Worm (Caenorhabditis elegans) whole organism, L1 larva: ENCODE measurements around the gene F44E7.7.
A peak's percentile ranks its signal among the peaks of the same experiment; 100 is the strongest.

Experiments
- C04F5.9 ChIP-seq: sonication (generic microtip); optimal IDR thresholded peaks from 2 replicates; lab custom pipeline; 2016; ENCODE audit warnings: missing genetic modification characterization, missing compliant biosample characterization
- C34B4.2 ChIP-seq: sonication (generic microtip); optimal IDR thresholded peaks from 2 replicates; lab custom pipeline; 2017; ENCODE audit warnings: mild to moderate bottlenecking, missing genetic modification characterization, missing compliant biosample characterization
- F16B12.6 ChIP-seq: fragments of 150-350 bp; optimal IDR thresholded peaks from 2 replicates; lab custom pipeline; 2014; ENCODE audit warnings: missing biosample characterization, missing genetic modification characterization
- aly-2 ChIP-seq: fragments of 150-350 bp; optimal IDR thresholded peaks from 2 replicates; lab custom pipeline; 2014; ENCODE audit warnings: missing biosample characterization, missing genetic modification characterization
- ama-1 ChIP-seq: fragments of 150-350 bp; optimal IDR thresholded peaks from 2 replicates; lab custom pipeline; 2014
- ceh-63 ChIP-seq: fragments of 200-800 bp; sonication (Bioruptor generic); optimal IDR thresholded peaks from 2 replicates; lab custom pipeline; 2018; ENCODE audit warnings: mild to moderate bottlenecking, missing genetic modification characterization, missing compliant biosample characterization
- ceh-8 ChIP-seq: fragments of 200-800 bp; sonication (Bioruptor generic); optimal IDR thresholded peaks from 2 replicates; lab custom pipeline; 2018; ENCODE audit warnings: mild to moderate bottlenecking, missing genetic modification characterization, moderate library complexity, missing compliant biosample characterization
- ceh-88 ChIP-seq: fragments of 200-800 bp; sonication (Bioruptor generic); IDR thresholded peaks from 2 replicates; pipeline ENCODE4 v1.3.6; 2022; ENCODE audit warnings: missing genetic modification characterization, missing compliant biosample characterization
- ceh-90 ChIP-seq: sonication (generic microtip); optimal IDR thresholded peaks from 2 replicates; lab custom pipeline; 2016; ENCODE audit warnings: missing genetic modification characterization, missing compliant biosample characterization
- ces-1 ChIP-seq: fragments of 150-350 bp; optimal IDR thresholded peaks from 2 replicates; lab custom pipeline; 2014; ENCODE audit warnings: missing biosample characterization, missing genetic modification reagents, missing genetic modification characterization
- dpl-1 ChIP-seq, 3 experiments: fragments of 150-350 bp in 2 of 3; sonication (generic microtip) in 1 of 3; optimal IDR thresholded peaks; 2 replicates each; lab custom pipeline; 2014 to 2017; ENCODE audit warnings: missing biosample characterization in 3 of 3, missing genetic modification characterization in 3 of 3, missing genetic modification reagents in 3 of 3
- efl-3 ChIP-seq: fragments of 200-800 bp; sonication (Bioruptor generic); optimal IDR thresholded peaks from 2 replicates; lab custom pipeline; 2018; ENCODE audit warnings: mild to moderate bottlenecking, missing genetic modification characterization, missing compliant biosample characterization
- egl-13 ChIP-seq: sonication (generic microtip); optimal IDR thresholded peaks from 2 replicates; lab custom pipeline; 2016; ENCODE audit warnings: missing genotype, missing genetic modification reagents, missing genetic modification characterization, missing compliant biosample characterization
- egl-27 ChIP-seq, 2 experiments: fragments of 150-350 bp in 1 of 2; sonication (generic microtip); optimal IDR thresholded peaks; 3 replicates each; lab custom pipeline; 2017 to 2018; ENCODE audit warnings: missing biosample characterization in 2 of 2, missing genetic modification characterization in 2 of 2, missing genetic modification reagents in 2 of 2
- elt-3 ChIP-seq, 6 experiments: fragments of 150-350 bp in 1 of 6; sonication (generic microtip); optimal IDR thresholded peaks; 2 replicates each; lab custom pipeline; 2017 to 2018; ENCODE audit warnings: missing biosample characterization in 6 of 6, missing genetic modification characterization in 6 of 6, inconsistent platforms in 1 of 6
- ets-5 ChIP-seq: fragments of 200-800 bp; sonication (Bioruptor generic); IDR thresholded peaks from 2 replicates; pipeline ENCODE4 v1.3.6; 2022; ENCODE audit warnings: missing genetic modification characterization, missing compliant biosample characterization
- fkh-8 ChIP-seq: sonication (generic microtip); optimal IDR thresholded peaks from 2 replicates; lab custom pipeline; 2016; ENCODE audit warnings: mild to moderate bottlenecking, missing genetic modification characterization, missing compliant biosample characterization
- fos-1 ChIP-seq: fragments of 150-350 bp; optimal IDR thresholded peaks from 2 replicates; lab custom pipeline; 2014; ENCODE audit warnings: missing biosample characterization, missing genetic modification characterization
- grh-1 ChIP-seq: fragments of 200-800 bp; sonication (Bioruptor generic); IDR thresholded peaks from 2 replicates; pipeline ENCODE4 v1.3.6; 2022; ENCODE audit warnings: missing genetic modification reagents, missing genetic modification characterization, missing compliant biosample characterization
- hlh-17 ChIP-seq: fragments of 200-800 bp; sonication (Bioruptor generic); optimal IDR thresholded peaks from 2 replicates; lab custom pipeline; 2018; ENCODE audit warnings: missing genetic modification characterization, mild to moderate bottlenecking, missing compliant biosample characterization, moderate library complexity, borderline replicate concordance
- irx-1 ChIP-seq: sonication (generic microtip); optimal IDR thresholded peaks from 2 replicates; lab custom pipeline; 2016; ENCODE audit warnings: missing genetic modification characterization, missing compliant biosample characterization
- isw-1 ChIP-seq: fragments of 200-800 bp; sonication (Bioruptor generic); IDR thresholded peaks from 2 replicates; pipeline ENCODE4 v1.3.6; 2022; ENCODE audit warnings: missing genetic modification characterization, missing compliant biosample characterization
- jun-1 ChIP-seq: fragments of 150-350 bp; optimal IDR thresholded peaks from 2 replicates; lab custom pipeline; 2014; ENCODE audit warnings: missing biosample characterization, missing genetic modification reagents, missing genetic modification characterization
- lin-15B ChIP-seq: fragments of 150-350 bp; sonication (generic microtip); optimal IDR thresholded peaks from 3 replicates; lab custom pipeline; 2014; ENCODE audit warnings: missing biosample characterization, missing genetic modification characterization
- lin-35 ChIP-seq, 2 experiments: fragments of 150-350 bp; optimal IDR thresholded peaks; 2 replicates each; lab custom pipeline; 2014; ENCODE audit warnings: missing biosample characterization in 2 of 2, missing genetic modification characterization in 2 of 2, missing genetic modification reagents in 2 of 2
- lin-39 ChIP-seq: fragments of 150-350 bp; optimal IDR thresholded peaks from 2 replicates; lab custom pipeline; 2014; ENCODE audit warnings: missing biosample characterization, missing genetic modification reagents, missing genetic modification characterization
- lir-3 ChIP-seq: sonication (generic microtip); optimal IDR thresholded peaks from 2 replicates; lab custom pipeline; 2016; ENCODE audit warnings: mild to moderate bottlenecking, missing genetic modification characterization, moderate library complexity, missing compliant biosample characterization; ENCODE audit not compliant: poor library complexity
- lsy-2 ChIP-seq, 2 experiments: fragments of 150-350 bp; optimal IDR thresholded peaks; 2 replicates each; lab custom pipeline; 2014; ENCODE audit warnings: missing biosample characterization in 2 of 2, missing genetic modification characterization in 2 of 2
- mab-9 ChIP-seq: fragments of 200-800 bp; sonication (Bioruptor generic); IDR thresholded peaks from 2 replicates; pipeline ENCODE4 v1.3.6; 2022; ENCODE audit warnings: missing genetic modification reagents, missing genetic modification characterization, missing compliant biosample characterization
- mef-2 ChIP-seq: fragments of 150-350 bp; optimal IDR thresholded peaks from 2 replicates; lab custom pipeline; 2014; ENCODE audit warnings: missing biosample characterization, missing genetic modification characterization
- nhr-12 ChIP-seq: sonication (generic microtip); optimal IDR thresholded peaks from 2 replicates; lab custom pipeline; 2017; ENCODE audit warnings: missing biosample characterization, missing genetic modification characterization
- nhr-20 ChIP-seq: sonication (generic microtip); optimal IDR thresholded peaks from 2 replicates; lab custom pipeline; 2016; ENCODE audit warnings: mild to moderate bottlenecking, missing genetic modification characterization, missing compliant biosample characterization
- nhr-237 ChIP-seq: fragments of 150-350 bp; optimal IDR thresholded peaks from 2 replicates; lab custom pipeline; 2014; ENCODE audit warnings: missing biosample characterization, missing genetic modification characterization
- nhr-28 ChIP-seq: fragments of 150-350 bp; optimal IDR thresholded peaks from 2 replicates; lab custom pipeline; 2014; ENCODE audit warnings: missing biosample characterization, missing genetic modification characterization
- nhr-71 ChIP-seq: sonication (generic microtip); optimal IDR thresholded peaks from 2 replicates; lab custom pipeline; 2016; ENCODE audit warnings: mild to moderate bottlenecking, missing genetic modification characterization, moderate library complexity, missing compliant biosample characterization
- nhr-84 ChIP-seq: sonication (generic microtip); optimal IDR thresholded peaks from 2 replicates; lab custom pipeline; 2017; ENCODE audit warnings: missing biosample characterization, missing genetic modification characterization
- pag-3 ChIP-seq: sonication (generic microtip); optimal IDR thresholded peaks from 2 replicates; lab custom pipeline; 2017; ENCODE audit warnings: missing genetic modification characterization, mild to moderate bottlenecking, missing compliant biosample characterization, antibody characterized with exemption, borderline replicate concordance; ENCODE audit not compliant: insufficient read depth
- pax-3 ChIP-seq: fragments of 200-800 bp; sonication (Bioruptor generic); optimal IDR thresholded peaks from 2 replicates; lab custom pipeline; 2018; ENCODE audit warnings: mild to moderate bottlenecking, missing genetic modification characterization, moderate library complexity, missing compliant biosample characterization
- rnt-1 ChIP-seq: sonication (generic microtip); optimal IDR thresholded peaks from 2 replicates; lab custom pipeline; 2016; ENCODE audit warnings: mild to moderate bottlenecking, missing genetic modification characterization, moderate library complexity, missing compliant biosample characterization
- snu-23 ChIP-seq: sonication (generic microtip); optimal IDR thresholded peaks from 2 replicates; lab custom pipeline; 2016; ENCODE audit warnings: missing genetic modification characterization, missing compliant biosample characterization
- sox-4 ChIP-seq: sonication (generic microtip); optimal IDR thresholded peaks from 2 replicates; lab custom pipeline; 2016; ENCODE audit warnings: missing genetic modification characterization, missing compliant biosample characterization
- sptf-1 ChIP-seq: fragments of 150-350 bp; optimal IDR thresholded peaks from 2 replicates; lab custom pipeline; 2014; ENCODE audit warnings: missing biosample characterization, missing genetic modification characterization
- sup-37 ChIP-seq: fragments of 200-800 bp; sonication (Bioruptor generic); optimal IDR thresholded peaks from 2 replicates; lab custom pipeline; 2018; ENCODE audit warnings: mild to moderate bottlenecking, missing genetic modification characterization, missing compliant biosample characterization
- swsn-7 ChIP-seq: sonication (generic microtip); optimal IDR thresholded peaks from 2 replicates; lab custom pipeline; 2016; ENCODE audit warnings: missing genetic modification characterization, missing compliant biosample characterization
- tlp-1 ChIP-seq: fragments of 150-350 bp; optimal IDR thresholded peaks from 2 replicates; lab custom pipeline; 2014; ENCODE audit warnings: missing biosample characterization, missing genetic modification characterization
- unc-130 ChIP-seq: fragments of 150-350 bp; optimal IDR thresholded peaks from 2 replicates; lab custom pipeline; 2017; ENCODE audit warnings: missing biosample characterization, missing genetic modification characterization, inconsistent platforms
- unc-30 ChIP-seq: sonication (generic microtip); optimal IDR thresholded peaks from 2 replicates; lab custom pipeline; 2017; ENCODE audit warnings: missing biosample characterization, missing genetic modification characterization
- unc-62 ChIP-seq: fragments of 150-350 bp; optimal IDR thresholded peaks from 2 replicates; lab custom pipeline; 2014; ENCODE audit warnings: missing biosample characterization, missing genetic modification reagents, missing genetic modification characterization
- unc-86 ChIP-seq: sonication (generic microtip); optimal IDR thresholded peaks from 2 replicates; lab custom pipeline; 2016; ENCODE audit warnings: missing genetic modification characterization, missing compliant biosample characterization
- unc-98 ChIP-seq: fragments of 200-800 bp; sonication (Bioruptor generic); IDR thresholded peaks from 2 replicates; pipeline ENCODE4 v1.3.6; 2022; ENCODE audit warnings: missing genetic modification characterization, missing compliant biosample characterization
- vab-15 ChIP-seq: sonication (generic microtip); optimal IDR thresholded peaks from 2 replicates; lab custom pipeline; 2017; ENCODE audit warnings: missing genotype, mild to moderate bottlenecking, missing genetic modification characterization, missing compliant biosample characterization
- xbp-1 ChIP-seq: sonication (generic microtip); optimal IDR thresholded peaks from 2 replicates; lab custom pipeline; 2016; ENCODE audit warnings: missing genetic modification characterization, missing compliant biosample characterization
- zag-1 ChIP-seq: fragments of 150-350 bp; optimal IDR thresholded peaks from 2 replicates; lab custom pipeline; 2014; ENCODE audit warnings: missing biosample characterization, missing genetic modification characterization
- ztf-11 ChIP-seq, 2 experiments: sonication (generic microtip); optimal IDR thresholded peaks; 2 replicates each; lab custom pipeline; 2016 to 2017; ENCODE audit warnings: missing genetic modification characterization in 2 of 2, missing biosample characterization in 1 of 2, missing compliant biosample characterization in 1 of 2

F44E7.7 gene

ce11 chrV:5822968-5823367 lies 37.7 kb upstream of the F44E7.7 start (continued):
- TF ChIP-seq fos-1 (tag; lab: Kevin White, UChicago) (no peak), nhr-28 (tag; lab: Kevin White, UChicago) (no peak), lin-15B (no peak), swsn-7 (no peak), grh-1 (GFP tag; lab: Robert Waterston, UW) (no peak), ceh-8 (no peak), lsy-2 (tag; optimal IDR thresholded peaks at IDR 0.05; lab: Kevin White, UChicago) (no peak), tlp-1 (no peak), unc-130 (tag; lab: Kevin White, UChicago) (no peak), sup-37 (GFP tag; lab: Kevin White, UChicago) (no peak), rnt-1 (tag; lab: Kevin White, UChicago) (no peak), lin-39 (tag; lab: Kevin White, UChicago) (no peak), pag-3 (no peak), unc-62 (GFP tag; lab: Kevin White, UChicago) (no peak), C04F5.9 (no peak), nhr-20 (peak; percentile 81), fkh-8 (tag; lab: Kevin White, UChicago) (no peak), xbp-1 (tag; lab: Kevin White, UChicago) (no peak), F16B12.6 (tag; lab: Kevin White, UChicago) (no peak), unc-30 (tag; lab: Kevin White, UChicago) (no peak), vab-15 (tag; lab: Kevin White, UChicago) (no peak), dpl-1 (GFP tag; optimal IDR thresholded peaks at IDR 0.05; lab: Kevin White, UChicago) (no peak), sox-4 (no peak), sptf-1 (tag; lab: Kevin White, UChicago) (no peak), egl-13 (tag; lab: Kevin White, UChicago) (no peak), ceh-90 (tag; lab: Kevin White, UChicago) (no peak), hlh-17 (GFP tag; lab: Kevin White, UChicago) (no peak), jun-1 (no peak), elt-3 (tag; optimal IDR thresholded peaks at IDR 0.05; lab: Kevin White, UChicago) (peak in 4 of 6 experiments; percentile 60 to 92 (median 87)), pax-3 (tag; lab: Kevin White, UChicago) (no peak), egl-27 (tag; optimal IDR thresholded peaks at IDR 0.05; lab: Kevin White, UChicago) (no peak), lir-3 (tag; lab: Kevin White, UChicago) (no peak), ets-5 (GFP tag; lab: Robert Waterston, UW) (no peak), ama-1 (lab: Kevin White, UChicago) (no peak), ztf-11 (tag; optimal IDR thresholded peaks at IDR 0.05; lab: Kevin White, UChicago) (no peak), C34B4.2 (no peak), ces-1 (GFP tag; lab: Kevin White, UChicago) (no peak), unc-86 (tag; lab: Kevin White, UChicago) (no peak), mef-2 (tag; lab: Kevin White, UChicago) (no peak), efl-3 (GFP tag; lab: Kevin White, UChicago) (no peak), nhr-237 (tag; lab: Kevin White, UChicago) (no peak), zag-1 (no peak), ceh-88 (no peak; the same call in 1 of the 2 replicates), isw-1 (no peak), snu-23 (GFP tag; lab: Kevin White, UChicago) (peak; percentile 32), irx-1 (tag; lab: Kevin White, UChicago) (no peak), lin-35 (GFP tag; optimal IDR thresholded peaks at IDR 0.05; lab: Kevin White, UChicago) (peak in 1 of 2 experiments; percentile 11), nhr-71 (tag; lab: Kevin White, UChicago) (peak; percentile 71), nhr-84 (no peak), aly-2 (tag; lab: Kevin White, UChicago) (no peak), nhr-12 (tag; lab: Kevin White, UChicago) (no peak), unc-98 (no peak), mab-9 (GFP tag; lab: Robert Waterston, UW) (no peak), ceh-63 (GFP tag; lab: Kevin White, UChicago) (no peak)
